Worm (Caenorhabditis elegans) whole organism, midembryonic: Measurements from ENCODE around the gene fkb-6.

Experiments used
- T22C8.4 ChIP-seq: fragments of 200-800 bp; sonication (Bioruptor generic); IDR thresholded peaks from 2 replicates; pipeline ENCODE4 v1.3.6; 2022; ENCODE audit warnings: missing genetic modification characterization, missing compliant biosample characterization
- cog-1 ChIP-seq: sonication (generic microtip); optimal IDR thresholded peaks from 2 replicates; lab custom pipeline; 2016; ENCODE audit warnings: missing genetic modification characterization, missing compliant biosample characterization
- flt-1 ChIP-seq: fragments of 200-800 bp; sonication (Bioruptor generic); IDR thresholded peaks from 2 replicates; pipeline ENCODE4 v1.3.6; 2022; ENCODE audit warnings: missing genetic modification characterization, missing compliant biosample characterization
- klf-2 ChIP-seq: fragments of 200-800 bp; sonication (Bioruptor generic); conservative IDR thresholded peaks from 2 replicates; pipeline ENCODE4 v1.3.6; 2022; ENCODE audit warnings: missing genetic modification reagents, missing genetic modification characterization, missing compliant biosample characterization
- med-1 ChIP-seq: sonication (generic microtip); optimal IDR thresholded peaks from 2 replicates; lab custom pipeline; 2017; ENCODE audit warnings: missing genetic modification characterization, mild to moderate bottlenecking, missing compliant biosample characterization, antibody characterized with exemption, missing genetic modification reagents; ENCODE audit not compliant: insufficient read depth
- ref-1 ChIP-seq: fragments of 200-800 bp; sonication (Bioruptor generic); conservative IDR thresholded peaks from 2 replicates; pipeline ENCODE4 v1.3.6; 2022; ENCODE audit warnings: missing genetic modification reagents, missing genetic modification characterization, missing compliant biosample characterization
- tab-1 ChIP-seq: fragments of 200-800 bp; sonication (Bioruptor generic); IDR thresholded peaks from 2 replicates; pipeline ENCODE4 v1.3.6; 2022; ENCODE audit warnings: missing genetic modification characterization, missing compliant biosample characterization
- ztf-23 ChIP-seq: fragments of 200-800 bp; sonication (Bioruptor generic); IDR thresholded peaks from 2 replicates; pipeline ENCODE4 v1.3.6; 2022; ENCODE audit warnings: missing genetic modification reagents, missing genetic modification characterization, missing compliant biosample characterization
- ztf-29 ChIP-seq: fragments of 200-800 bp; sonication (Bioruptor generic); IDR thresholded peaks from 2 replicates; pipeline ENCODE4 v1.3.6; 2022; ENCODE audit warnings: missing genetic modification reagents, missing genetic modification characterization, missing compliant biosample characterization

- TF ChIP-seq flt-1 = no peak
- no peak for TF ChIP-seq T22C8.4 (GFP tag; lab: Robert Waterston, UW)
- no peak for TF ChIP-seq med-1
- no peak for TF ChIP-seq tab-1
- TF ChIP-seq ztf-29 = no peak
- TF ChIP-seq klf-2 (GFP tag; lab: Robert Waterston, UW) = no peak
- no peak for TF ChIP-seq cog-1
- no peak for TF ChIP-seq ref-1 (GFP tag; lab: Robert Waterston, UW)
- TF ChIP-seq ztf-23 (GFP tag; lab: Robert Waterston, UW) = no peak
Measured at ce11 chrV:20871194-20871593, 25.2 kb downstream of the fkb-6 start.
